Worm (Caenorhabditis elegans) whole organism, L2 larva: Measurements from ENCODE around the gene C14C10.10.

Experiments used
- C34F6.9 ChIP-seq: fragments of 150-350 bp; optimal IDR thresholded peaks from 2 replicates; lab custom pipeline; 2014; ENCODE audit warnings: missing biosample characterization, missing genetic modification characterization
- ceh-16 ChIP-seq: fragments of 150-350 bp; optimal IDR thresholded peaks from 2 replicates; lab custom pipeline; 2014; ENCODE audit warnings: missing biosample characterization, missing genetic modification characterization
- gmeb-1 ChIP-seq: fragments of 150-350 bp; optimal IDR thresholded peaks from 2 replicates; lab custom pipeline; 2014; ENCODE audit warnings: missing biosample characterization, missing genetic modification characterization
- lin-11 ChIP-seq: fragments of 150-350 bp; sonication (generic microtip); optimal IDR thresholded peaks from 2 replicates; lab custom pipeline; 2014; ENCODE audit warnings: missing biosample characterization, missing genetic modification characterization, inconsistent platforms, mixed read lengths
- mbf-1 ChIP-seq: sonication (generic microtip); optimal IDR thresholded peaks from 2 replicates; lab custom pipeline; 2017; ENCODE audit warnings: missing biosample characterization, missing genetic modification characterization
- nhr-11 ChIP-seq: fragments of 150-350 bp; optimal IDR thresholded peaks from 2 replicates; lab custom pipeline; 2014; ENCODE audit warnings: missing biosample characterization, missing genetic modification characterization
- nhr-21 ChIP-seq: fragments of 150-350 bp; optimal IDR thresholded peaks from 2 replicates; lab custom pipeline; 2014; ENCODE audit warnings: missing biosample characterization, missing genetic modification characterization
- nhr-6 ChIP-seq: fragments of 150-350 bp; optimal IDR thresholded peaks from 2 replicates; lab custom pipeline; 2014; ENCODE audit warnings: missing biosample characterization, missing genetic modification characterization
- unc-62 ChIP-seq: fragments of 150-350 bp; optimal IDR thresholded peaks from 2 replicates; lab custom pipeline; 2014; ENCODE audit warnings: missing biosample characterization, missing genetic modification reagents, missing genetic modification characterization

DNA sequence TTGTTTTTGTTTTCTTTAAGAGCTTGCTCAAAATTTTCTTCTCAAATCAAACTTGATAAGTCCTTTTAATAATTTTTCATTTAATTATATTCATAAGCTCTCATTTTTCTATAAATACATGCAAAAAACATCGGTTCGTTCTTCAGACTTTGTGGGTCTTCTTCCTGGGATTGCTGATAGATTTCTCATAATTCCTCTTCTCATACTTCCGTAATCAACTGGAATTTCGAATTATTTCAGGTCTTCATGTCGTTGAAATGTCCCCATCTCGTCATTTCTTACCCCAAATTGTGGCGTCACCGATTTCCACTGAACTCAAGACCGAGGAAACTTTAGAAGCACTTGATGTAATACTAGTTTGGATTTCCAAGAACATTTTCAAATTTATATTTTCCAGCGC is 34.0 kb downstream of the C14C10.10 start:
- TF ChIP-seq unc-62 (GFP tag; lab: Kevin White, UChicago), result no peak
- no peak for TF ChIP-seq nhr-11 (tag; lab: Kevin White, UChicago)
- no peak for TF ChIP-seq gmeb-1 (tag; lab: Kevin White, UChicago)
- TF ChIP-seq nhr-6 (tag; lab: Kevin White, UChicago), result no peak
- no peak for TF ChIP-seq mbf-1 (tag; lab: Kevin White, UChicago)
- no peak for TF ChIP-seq lin-11
- TF ChIP-seq ceh-16 (tag; lab: Kevin White, UChicago), result no peak
- TF ChIP-seq C34F6.9, result no peak
- TF ChIP-seq nhr-21, result no peak
